Worm (Caenorhabditis elegans): ENCODE measurements around the gene pho-7.

The pho-7 gene

DNA sequence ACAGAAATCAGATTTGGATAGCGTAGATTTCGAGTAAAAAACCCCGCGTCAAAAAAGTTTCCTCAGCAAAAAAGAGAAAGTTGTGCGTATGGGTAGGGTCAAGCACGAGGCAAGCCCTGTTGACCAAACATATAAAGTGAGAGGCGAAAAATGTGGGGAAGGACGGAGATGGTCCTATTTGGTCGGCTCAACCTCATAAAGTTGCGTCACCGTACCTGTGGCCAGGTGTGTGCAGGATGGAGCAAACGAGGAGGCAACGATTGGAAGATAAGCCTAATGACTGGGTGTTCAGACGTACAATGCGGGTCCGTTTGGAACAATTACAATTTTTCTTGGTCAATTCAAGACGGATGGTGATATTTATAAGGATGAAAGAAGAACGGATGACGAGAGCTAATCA lies 14.0 kb downstream of the pho-7 start:
- TF ChIP-seq cnd-1 (tag; optimal IDR thresholded peaks at IDR 0.05) (no peak), snpc-4 (tag; optimal IDR thresholded peaks at IDR 0.05) (no peak), lin-32 (GFP tag; optimal IDR thresholded peaks at IDR 0.05) (peak; percentile 68), zip-8 (tag; optimal IDR thresholded peaks at IDR 0.05) (peak; percentile 34), nhr-2 (tag; optimal IDR thresholded peaks at IDR 0.05) (peak; percentile 57)

ce11 chrX:10924031-10924430 lies 17.1 kb downstream of the pho-7 start:
- TF ChIP-seq bed-3 (GFP tag; optimal IDR thresholded peaks at IDR 0.05) (no peak), pha-4 (tag; optimal IDR thresholded peaks at IDR 0.05) (no peak), unc-62 (GFP tag; optimal IDR thresholded peaks at IDR 0.05) (no peak), ztf-11 (tag; optimal IDR thresholded peaks at IDR 0.05) (no peak), unc-39 (tag; optimal IDR thresholded peaks at IDR 0.05) (no peak), cnd-1 (tag; optimal IDR thresholded peaks at IDR 0.05) (no peak), snpc-4 (tag; optimal IDR thresholded peaks at IDR 0.05) (no peak), tbx-8 (GFP tag; optimal IDR thresholded peaks at IDR 0.05) (no peak), hlh-1 (tag; optimal IDR thresholded peaks at IDR 0.05) (no peak)

- TF ChIP-seq sem-2 (GFP tag; optimal IDR thresholded peaks at IDR 0.05) = no peak
- TF ChIP-seq lin-13 (tag; optimal IDR thresholded peaks at IDR 0.05) = no peak
- TF ChIP-seq nhr-28 (tag; optimal IDR thresholded peaks at IDR 0.05) = no peak
- TF ChIP-seq pha-4 (tag; optimal IDR thresholded peaks at IDR 0.05) = no peak
- no peak for TF ChIP-seq ceh-83 (GFP tag; optimal IDR thresholded peaks at IDR 0.05)
These were observed 21.5 kb downstream of the pho-7 start, which contains the start of gene nstp-9 for ce11 chrX:10919613-10920012. nstp-9 (minus strand) TSS chrX:10919713.

- TF ChIP-seq elt-3 (tag; optimal IDR thresholded peaks at IDR 0.05) (no peak), nhr-237 (tag; optimal IDR thresholded peaks at IDR 0.05) (no peak), ham-2 (GFP tag; optimal IDR thresholded peaks at IDR 0.05) (no peak), flh-1 (GFP tag; optimal IDR thresholded peaks at IDR 0.05) (no peak), mep-1 (tag; optimal IDR thresholded peaks at IDR 0.05) (no peak), cnd-1 (tag; optimal IDR thresholded peaks at IDR 0.05) (no peak), nhr-12 (tag; optimal IDR thresholded peaks at IDR 0.05) (no peak), ces-1 (GFP tag; optimal IDR thresholded peaks at IDR 0.05) (no peak), mab-5 (tag; optimal IDR thresholded peaks at IDR 0.05) (no peak), hlh-1 (tag; optimal IDR thresholded peaks at IDR 0.05) (no peak), unc-62 (GFP tag; optimal IDR thresholded peaks at IDR 0.05) (no peak), nhr-28 (tag; optimal IDR thresholded peaks at IDR 0.05) (no peak), ceh-83 (GFP tag; optimal IDR thresholded peaks at IDR 0.05) (no peak), sem-2 (GFP tag; optimal IDR thresholded peaks at IDR 0.05) (no peak), elt-1 (tag; optimal IDR thresholded peaks at IDR 0.05; ENCODE audit: borderline replicate concordance, insufficient read depth) (no peak), ceh-39 (tag; optimal IDR thresholded peaks at IDR 0.05) (no peak), lin-32 (GFP tag; optimal IDR thresholded peaks at IDR 0.05) (no peak), ceh-43 (GFP tag; optimal IDR thresholded peaks at IDR 0.05) (no peak), M03D4.4 (tag; optimal IDR thresholded peaks at IDR 0.05) (no peak)
These were observed 25.0 kb downstream of the pho-7 start for ce11 chrX:10916194-10916593.

ce11 chrX:10914421-10915277 lies 26.5 kb downstream of the pho-7 start:
- TF ChIP-seq mep-1 (tag; optimal IDR thresholded peaks at IDR 0.05) = no peak
- TF ChIP-seq unc-39 (tag; optimal IDR thresholded peaks at IDR 0.05) = no peak
- TF ChIP-seq zip-8 (tag; optimal IDR thresholded peaks at IDR 0.05) = no peak
- TF ChIP-seq blmp-1 (tag; optimal IDR thresholded peaks at IDR 0.05) = no peak
- TF ChIP-seq sptf-1 (tag; optimal IDR thresholded peaks at IDR 0.05) = no peak
- no peak for TF ChIP-seq ham-2 (GFP tag; optimal IDR thresholded peaks at IDR 0.05)
- TF ChIP-seq hlh-1 (tag; optimal IDR thresholded peaks at IDR 0.05) = peak; percentile 43
- no peak for TF ChIP-seq nhr-28 (tag; optimal IDR thresholded peaks at IDR 0.05)
